Fruit fly (Drosophila melanogaster): Measurements from ENCODE around the gene jvl.

dm6 chr3R:14766439-14767025, 25.1 kb downstream of the jvl start:
- TF ChIP-seq EcR (GFP tag; optimal IDR thresholded peaks at IDR 0.05): no peak
- no peak for TF ChIP-seq usp (GFP tag; optimal IDR thresholded peaks at IDR 0.05)

Measured in whole organism.